Worm (Caenorhabditis elegans) whole organism, late embryonic: ENCODE results near the gene egg-1.

Experiments used
- ama-1 ChIP-seq: fragments of 150-350 bp; optimal IDR thresholded peaks from 2 replicates; lab custom pipeline; 2014
- eyg-1 ChIP-seq: sonication (generic microtip); optimal IDR thresholded peaks from 2 replicates; lab custom pipeline; 2016; ENCODE audit warnings: missing genotype, missing genetic modification characterization, missing compliant biosample characterization
- pha-4 ChIP-seq: fragments of 150-350 bp; optimal IDR thresholded peaks from 2 replicates; lab custom pipeline; 2018; ENCODE audit warnings: missing biosample characterization, missing genetic modification reagents, missing genetic modification characterization

- TF ChIP-seq pha-4 (tag; lab: Kevin White, UChicago) (no peak), eyg-1 (tag; lab: Kevin White, UChicago) (no peak), ama-1 (lab: Kevin White, UChicago) (no peak)
These were observed 47.8 kb upstream of the egg-1 start, which contains the start of gene pst-2 for ce11 chrIII:5680141-5680540.
